Worm (Caenorhabditis elegans) whole organism, L4/young adult: Measurements from ENCODE around the gene npl-4.2.

Experiments
- W03F9.2 ChIP-seq: fragments of 150-350 bp; optimal IDR thresholded peaks from 2 replicates; lab custom pipeline; 2014; ENCODE audit warnings: missing biosample characterization, missing genetic modification characterization
- dao-5 ChIP-seq: sonication (generic microtip); optimal IDR thresholded peaks from 2 replicates; lab custom pipeline; 2016; ENCODE audit warnings: missing genotype, missing genetic modification characterization, moderate library complexity, missing compliant biosample characterization
- him-1 ChIP-seq: sonication (generic microtip); optimal IDR thresholded peaks from 2 replicates; lab custom pipeline; 2016; ENCODE audit warnings: missing genotype, missing genetic modification reagents, missing genetic modification characterization, missing compliant biosample characterization

- TF ChIP-seq him-1 (peak; percentile 84), dao-5 (tag; lab: Kevin White, UChicago) (peak; percentile 69), W03F9.2 (no peak)
Measured at ce11 chrII:5661735-5662177, 39.1 kb downstream of the npl-4.2 start.
